Worm (Caenorhabditis elegans) whole organism, early embryonic: ENCODE measurements around the gene nep-11.

ENCODE experiments used
- F13C5.2 ChIP-seq: sonication (generic microtip); optimal IDR thresholded peaks from 2 replicates; lab custom pipeline; 2017; ENCODE audit warnings: mild to moderate bottlenecking, missing genetic modification characterization, inconsistent platforms, missing compliant biosample characterization
- ama-1 ChIP-seq: fragments of 150-350 bp; optimal IDR thresholded peaks from 2 replicates; lab custom pipeline; 2014
- tbx-37 ChIP-seq: fragments of 200-800 bp; sonication (Bioruptor generic); conservative IDR thresholded peaks from 2 replicates; pipeline ENCODE4 v1.3.6; 2022; ENCODE audit warnings: missing genetic modification reagents, missing genetic modification characterization, missing compliant biosample characterization

DNA sequence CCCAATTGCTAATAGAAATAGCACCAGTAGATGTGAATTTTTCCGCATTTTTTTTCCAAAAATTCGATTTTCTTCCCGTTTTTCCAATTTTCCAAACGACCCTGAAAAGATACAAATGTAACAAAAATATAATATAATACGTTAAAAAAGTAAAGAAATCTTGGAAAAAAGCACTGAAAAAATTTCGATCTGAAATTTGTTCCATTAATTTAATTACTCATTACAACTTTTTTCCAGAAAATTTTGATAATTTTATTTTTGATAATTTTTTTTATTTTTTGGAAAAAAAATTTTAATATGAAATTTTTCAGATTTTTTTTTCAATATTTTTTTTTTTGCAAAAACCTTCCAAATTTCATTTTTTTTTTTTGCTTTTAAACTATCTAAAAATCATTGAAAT lies 11.1 kb upstream of the nep-11 start, which contains the start of gene skpo-2:
- TF ChIP-seq F13C5.2 (tag; lab: Kevin White, UChicago): no peak
- TF ChIP-seq tbx-37 (GFP tag; lab: Robert Waterston, UW): no peak
- TF ChIP-seq ama-1 (lab: Kevin White, UChicago): no peak
